Fruit fly (Drosophila melanogaster): ENCODE measurements around the gene Rcd7.

dm6 chr3L:19521093-19521492 is 23.8 kb upstream of the Rcd7 start:
- no peak for TF ChIP-seq gt (GFP tag; IDR thresholded peaks at IDR 0.05)
- TF ChIP-seq Spps (tag; optimal IDR thresholded peaks at IDR 0.05): no peak
- TF ChIP-seq CG4820 (GFP tag; optimal IDR thresholded peaks at IDR 0.05): no peak
- no peak for TF ChIP-seq CG15073 (GFP tag; optimal IDR thresholded peaks at IDR 0.05)
- TF ChIP-seq CG15601 (tag; optimal IDR thresholded peaks at IDR 0.05): no peak
- TF ChIP-seq tup (GFP tag; optimal IDR thresholded peaks at IDR 0.05): no peak
- no peak for TF ChIP-seq CG9817 (tag; optimal IDR thresholded peaks at IDR 0.05)
- no peak for TF ChIP-seq chn (GFP tag; optimal IDR thresholded peaks at IDR 0.05)
- no peak for TF ChIP-seq CG7357 (GFP tag; IDR thresholded peaks at IDR 0.05)
- TF ChIP-seq Sin3A (optimal IDR thresholded peaks at IDR 0.05): no peak
- TF ChIP-seq D19A (tag; optimal IDR thresholded peaks at IDR 0.05): no peak
- no peak for TF ChIP-seq CG13775 (GFP tag; optimal IDR thresholded peaks at IDR 0.05)
- TF ChIP-seq grn (GFP tag; optimal IDR thresholded peaks at IDR 0.05): no peak
- TF ChIP-seq psq (GFP tag; optimal IDR thresholded peaks at IDR 0.05): no peak

All from whole organism, embryonic.